Fruit fly (Drosophila melanogaster) whole organism, embryonic: ENCODE results near the gene Mks1.

Experiments
- ATbp ChIP-seq: fragments of 200-800 bp; sonication (Bioruptor generic); optimal IDR thresholded peaks from 2 replicates; lab custom pipeline; 2017; ENCODE audit warnings: missing biosample characterization, mild to moderate bottlenecking, missing genetic modification characterization, missing genetic modification reagents
- Asciz ChIP-seq: fragments of 200-800 bp; sonication (Bioruptor generic); optimal IDR thresholded peaks from 2 replicates; lab custom pipeline; 2017; ENCODE audit warnings: missing biosample characterization, mild to moderate bottlenecking, missing genetic modification characterization, missing genetic modification reagents
- CG10147 ChIP-seq: fragments of 200-800 bp; sonication (Bioruptor generic); optimal IDR thresholded peaks from 2 replicates; lab custom pipeline; 2019; ENCODE audit warnings: missing biosample characterization, mild to moderate bottlenecking, missing genetic modification characterization, moderate library complexity
- CG10543 ChIP-seq: fragments of 200-800 bp; sonication (Bioruptor generic); optimal IDR thresholded peaks from 3 replicates; lab custom pipeline; 2017; ENCODE audit warnings: missing biosample characterization, mild to moderate bottlenecking, missing genetic modification characterization, moderate library complexity
- CG10979 ChIP-seq: fragments of 200-800 bp; sonication (Bioruptor generic); optimal IDR thresholded peaks from 2 replicates; lab custom pipeline; 2018; ENCODE audit warnings: missing biosample characterization, mild to moderate bottlenecking, missing genetic modification characterization, moderate library complexity
- CG11695 ChIP-seq: fragments of 200-800 bp; sonication (Bioruptor generic); IDR thresholded peaks from 3 replicates; pipeline ENCODE4 v1.3.6; 2022; ENCODE audit warnings: missing biosample characterization, missing genetic modification characterization
- CG12299 ChIP-seq: fragments of 200-800 bp; sonication (Bioruptor generic); optimal IDR thresholded peaks from 2 replicates; lab custom pipeline; 2018; ENCODE audit warnings: missing biosample characterization, mild to moderate bottlenecking, missing genetic modification characterization
- CG12391 ChIP-seq: fragments of 200-800 bp; sonication (Bioruptor generic); optimal IDR thresholded peaks from 3 replicates; lab custom pipeline; 2018; ENCODE audit warnings: missing biosample characterization, mild to moderate bottlenecking, missing genetic modification characterization, moderate library complexity
- CG13296 ChIP-seq: fragments of 200-800 bp; sonication (Bioruptor generic); optimal IDR thresholded peaks from 3 replicates; lab custom pipeline; 2018; ENCODE audit warnings: missing biosample characterization, mild to moderate bottlenecking, missing genetic modification characterization
- CG15073 ChIP-seq: fragments of 200-800 bp; sonication (Bioruptor generic); optimal IDR thresholded peaks from 2 replicates; lab custom pipeline; 2016; ENCODE audit warnings: missing biosample characterization, missing genetic modification characterization
- CG15479 ChIP-seq: fragments of 200-800 bp; sonication (Bioruptor generic); optimal IDR thresholded peaks from 3 replicates; lab custom pipeline; 2019; ENCODE audit warnings: missing biosample characterization, mild to moderate bottlenecking, missing genetic modification characterization, moderate library complexity
- CG17359 ChIP-seq: fragments of 200-800 bp; sonication (Bioruptor generic); optimal IDR thresholded peaks from 3 replicates; lab custom pipeline; 2018; ENCODE audit warnings: missing biosample characterization, mild to moderate bottlenecking, missing genetic modification characterization, moderate library complexity
- CG17361 ChIP-seq: fragments of 200-800 bp; sonication (Bioruptor generic); IDR thresholded peaks from 3 replicates; pipeline ENCODE4 v1.3.6; 2022; ENCODE audit warnings: missing biosample characterization, missing genetic modification characterization
- CG18619 ChIP-seq: fragments of 200-800 bp; sonication (Bioruptor generic); optimal IDR thresholded peaks from 3 replicates; lab custom pipeline; 2017; ENCODE audit warnings: missing biosample characterization, mild to moderate bottlenecking, missing genetic modification characterization
- CG2678 ChIP-seq: fragments of 200-800 bp; sonication (Bioruptor generic); optimal IDR thresholded peaks from 3 replicates; lab custom pipeline; 2019; ENCODE audit warnings: missing biosample characterization, mild to moderate bottlenecking, missing genetic modification characterization, moderate library complexity
- CG2712 ChIP-seq: fragments of 200-800 bp; optimal IDR thresholded peaks from 3 replicates; lab custom pipeline; 2019; ENCODE audit warnings: missing biosample characterization, mild to moderate bottlenecking, missing genetic modification characterization, moderate library complexity
- CG3847 ChIP-seq: fragments of 200-800 bp; sonication (Bioruptor generic); IDR thresholded peaks from 2 replicates; pipeline ENCODE4 v1.3.6; 2022; ENCODE audit warnings: missing biosample characterization, missing genetic modification characterization
- CG7372 ChIP-seq: fragments of 200-800 bp; sonication (Bioruptor generic); IDR thresholded peaks from 2 replicates; pipeline ENCODE4 v1.3.6; 2022; ENCODE audit warnings: missing biosample characterization, missing genetic modification characterization
- CG8290 ChIP-seq, 3 experiments: fragments of 200-800 bp; sonication (Bioruptor generic); optimal IDR thresholded peaks; 2 replicates each; lab custom pipeline; 2016 to 2019; ENCODE audit warnings: missing biosample characterization in 3 of 3, missing genetic modification characterization in 3 of 3, mild to moderate bottlenecking in 2 of 3, moderate library complexity in 1 of 3
- CG9727 ChIP-seq: fragments of 200-800 bp; sonication (Bioruptor generic); optimal IDR thresholded peaks from 3 replicates; lab custom pipeline; 2017; ENCODE audit warnings: missing biosample characterization, mild to moderate bottlenecking, missing genetic modification characterization
- CG9817 ChIP-seq: fragments of 200-800 bp; sonication (Bioruptor generic); optimal IDR thresholded peaks from 2 replicates; lab custom pipeline; 2018; ENCODE audit warnings: missing biosample characterization, mild to moderate bottlenecking, missing genetic modification characterization, moderate library complexity
- CoRest ChIP-seq: fragments of 200-800 bp; sonication (Bioruptor generic); optimal IDR thresholded peaks from 3 replicates; lab custom pipeline; 2018; ENCODE audit warnings: missing biosample characterization, mild to moderate bottlenecking, missing genetic modification characterization, moderate library complexity
- D19A ChIP-seq: fragments of 200-800 bp; optimal IDR thresholded peaks from 3 replicates; lab custom pipeline; 2019; ENCODE audit warnings: missing biosample characterization, mild to moderate bottlenecking, missing genetic modification characterization, moderate library complexity
- Deaf1 ChIP-seq: fragments of 200-800 bp; optimal IDR thresholded peaks from 3 replicates; lab custom pipeline; 2019; ENCODE audit warnings: missing biosample characterization, mild to moderate bottlenecking, missing genetic modification characterization, moderate library complexity
- HHEX ChIP-seq: fragments of 200-800 bp; sonication (Bioruptor generic); optimal IDR thresholded peaks from 3 replicates; lab custom pipeline; 2017; ENCODE audit warnings: missing biosample characterization, mild to moderate bottlenecking, missing genetic modification characterization, missing genetic modification reagents
- Hr39 ChIP-seq: fragments of >200 bp; optimal IDR thresholded peaks from 2 replicates; lab custom pipeline; 2017
- Jarid2 ChIP-seq: fragments of 200-800 bp; sonication (Bioruptor generic); optimal IDR thresholded peaks from 3 replicates; lab custom pipeline; 2017; ENCODE audit warnings: mild to moderate bottlenecking, missing biosample characterization, missing genetic modification reagents, missing genetic modification characterization
- Lhr ChIP-seq: fragments of 200-800 bp; sonication (Bioruptor generic); optimal IDR thresholded peaks from 3 replicates; lab custom pipeline; 2017; ENCODE audit warnings: mild to moderate bottlenecking, missing biosample characterization, missing genetic modification reagents, missing genetic modification characterization
- Med ChIP-seq: fragments of 200-800 bp; sonication (Bioruptor generic); peaks from one replicate; lab custom pipeline; 2016; ENCODE audit warnings: missing biosample characterization, missing genetic modification characterization, mild to moderate bottlenecking, inconsistent platforms, moderate library complexity
- Oli ChIP-seq: fragments of 200-800 bp; sonication (Bioruptor generic); optimal IDR thresholded peaks from 2 replicates; lab custom pipeline; 2018; ENCODE audit warnings: missing biosample characterization, mild to moderate bottlenecking, missing genetic modification characterization, moderate library complexity
- Pdp1 ChIP-seq, 2 experiments: fragments of 200-800 bp; sonication (Bioruptor generic); optimal IDR thresholded peaks; 3 replicates each; lab custom pipeline; 2016; ENCODE audit warnings: missing biosample characterization in 2 of 2, missing genetic modification characterization in 2 of 2, mild to moderate bottlenecking in 1 of 2, moderate library complexity in 1 of 2
- Sry-β ChIP-seq: fragments of 200-800 bp; sonication (Bioruptor generic); optimal IDR thresholded peaks from 2 replicates; lab custom pipeline; 2018; ENCODE audit warnings: missing biosample characterization, mild to moderate bottlenecking, missing genetic modification characterization, moderate library complexity
- Xrp1 ChIP-seq: fragments of 200-800 bp; sonication (Bioruptor generic); IDR thresholded peaks from 2 replicates; pipeline ENCODE4 v1.3.6; 2022; ENCODE audit warnings: missing biosample characterization, missing genetic modification characterization
- bsh ChIP-seq, 2 experiments: fragments of 200-800 bp; sonication (Bioruptor generic); optimal IDR thresholded peaks; 2 replicates each; lab custom pipeline; 2017 to 2018; ENCODE audit warnings: mild to moderate bottlenecking in 2 of 2, missing biosample characterization in 2 of 2, missing genetic modification characterization in 2 of 2, moderate library complexity in 1 of 2
- cg ChIP-seq: fragments of 200-800 bp; sonication (Bioruptor generic); optimal IDR thresholded peaks from 3 replicates; lab custom pipeline; 2019; ENCODE audit warnings: missing biosample characterization, mild to moderate bottlenecking, missing genetic modification characterization, moderate library complexity
- chinmo ChIP-seq: fragments of 200-800 bp; sonication (Bioruptor generic); IDR thresholded peaks from 4 replicates; pipeline ENCODE4 v1.3.6; 2022; ENCODE audit warnings: missing biosample characterization, missing genetic modification characterization; ENCODE audit not compliant: partially characterized antibody
- dmrt99B ChIP-seq: fragments of 200-800 bp; sonication (Bioruptor generic); optimal IDR thresholded peaks from 2 replicates; lab custom pipeline; 2018; ENCODE audit warnings: missing biosample characterization, mild to moderate bottlenecking, missing genetic modification characterization, moderate library complexity
- dysf ChIP-seq: fragments of 200-800 bp; sonication (Bioruptor generic); IDR thresholded peaks from 3 replicates; pipeline ENCODE4 v1.3.6; 2022; ENCODE audit warnings: missing biosample characterization, missing genetic modification characterization
- kni ChIP-seq: fragments of 200-800 bp; sonication (Bioruptor generic); optimal IDR thresholded peaks from 3 replicates; lab custom pipeline; 2017; ENCODE audit warnings: mild to moderate bottlenecking, missing biosample characterization, missing genetic modification reagents, missing genetic modification characterization
- lab ChIP-seq: fragments of 200-800 bp; sonication (Bioruptor generic); optimal IDR thresholded peaks from 3 replicates; lab custom pipeline; 2017; ENCODE audit warnings: missing biosample characterization, missing genetic modification characterization, mild to moderate bottlenecking, moderate library complexity, missing genetic modification reagents
- lilli ChIP-seq: fragments of 200-800 bp; sonication (Bioruptor generic); optimal IDR thresholded peaks from 3 replicates; lab custom pipeline; 2016; ENCODE audit warnings: missing biosample characterization, missing genetic modification characterization
- pan ChIP-seq, 4 experiments: fragments of >200 bp in 3 of 4; fragments of 200-800 bp in 1 of 4; sonication (Bioruptor generic) in 1 of 4; optimal IDR thresholded peaks in 3 of 4; IDR thresholded peaks in 1 of 4; 2 replicates each; pipeline versions ENCODE4 v1.3.6 to Lab custom; 2017 to 2022; ENCODE audit warnings: missing biosample characterization in 2 of 4, missing genetic modification characterization in 2 of 4, mixed read lengths in 1 of 4
- salm ChIP-seq: fragments of 200-800 bp; sonication (Bioruptor generic); optimal IDR thresholded peaks from 2 replicates; lab custom pipeline; 2018; ENCODE audit warnings: missing biosample characterization, mild to moderate bottlenecking, missing genetic modification characterization
- sd ChIP-seq: fragments of 200-800 bp; sonication (Bioruptor generic); optimal IDR thresholded peaks from 3 replicates; lab custom pipeline; 2018; ENCODE audit warnings: missing biosample characterization, mild to moderate bottlenecking, missing genetic modification characterization, moderate library complexity
- so ChIP-seq: fragments of 200-800 bp; sonication (Bioruptor generic); IDR thresholded peaks from 3 replicates; pipeline ENCODE4 v1.3.6; 2022; ENCODE audit warnings: missing biosample characterization, missing genetic modification characterization
- sug ChIP-seq: fragments of 200-800 bp; optimal IDR thresholded peaks from 2 replicates; lab custom pipeline; 2019; ENCODE audit warnings: missing biosample characterization, mild to moderate bottlenecking, missing genetic modification characterization, moderate library complexity
- usp ChIP-seq: fragments of >200 bp; optimal IDR thresholded peaks from 2 replicates; lab custom pipeline; 2017; ENCODE audit warnings: missing biosample characterization, missing genetic modification characterization

The Mks1 gene

dm6 chrX:12480282-12480681 is 16.1 kb downstream of the Mks1 start (continued):
- TF ChIP-seq CG8290 (GFP tag; optimal IDR thresholded peaks at IDR 0.05; lab: Kevin White, UChicago) (no peak), CG8290 (tag; optimal IDR thresholded peaks at IDR 0.05; lab: Kevin White, UChicago) (peak in 1 of 2 experiments; percentile 14), usp (GFP tag; lab: Kevin White, UChicago) (no peak), CG7372 (peak; percentile 73), salm (tag; lab: Kevin White, UChicago) (no peak), CG17361 (GFP tag; lab: Robert Waterston, UW) (peak; percentile 38; the same call in 1 of the 3 replicates), pan (optimal IDR thresholded peaks at IDR 0.05; lab: Kevin White, UChicago) (no peak), pan (GFP tag; optimal IDR thresholded peaks at IDR 0.05 in 1 of 2, IDR thresholded peaks at IDR 0.05 in 1 of 2) (peak in 1 of 2 experiments; percentile 8), CG18619 (GFP tag; lab: Kevin White, UChicago) (peak; percentile 5), dysf (GFP tag; lab: Robert Waterston, UW) (0 out of 3 replicates have a peak, but pooled peaks have one; percentile 34), bsh (GFP tag; optimal IDR thresholded peaks at IDR 0.05; lab: Kevin White, UChicago) (peak in 1 of 2 experiments; percentile 16), CG9817 (peak; percentile 5), CG12299 (tag; lab: Kevin White, UChicago) (peak; percentile 16), HHEX (GFP tag; lab: Kevin White, UChicago) (peak; percentile 30), Oli (tag; lab: Kevin White, UChicago) (peak; percentile 3), kni (GFP tag; lab: Kevin White, UChicago) (peak; percentile 0), dmrt99B (peak; percentile 26), CG10147 (peak; percentile 24), CG10979 (peak; percentile 42), sug (peak; percentile 49), CoRest (tag; lab: Kevin White, UChicago) (peak; percentile 48), chinmo (GFP tag; lab: Robert Waterston, UW) (peak; percentile 61; the same call in 1 of the 4 replicates), CG2712 (tag; lab: Kevin White, UChicago) (peak; percentile 35), Sry-β (GFP tag; lab: Kevin White, UChicago) (peak; percentile 88), Xrp1 (GFP tag; lab: Robert Waterston, UW) (peak; percentile 54; the same call in 1 of the 2 replicates), Pdp1 (GFP tag; optimal IDR thresholded peaks at IDR 0.05; lab: Kevin White, UChicago) (peak in 1 of 2 experiments; percentile 38), CG15479 (GFP tag; lab: Kevin White, UChicago) (no peak), CG10543 (GFP tag; lab: Kevin White, UChicago) (peak; percentile 22), lab (peak; percentile 20), sd (peak; percentile 14), Jarid2 (GFP tag; lab: Kevin White, UChicago) (no peak), Med (peak; percentile 69), Lhr (GFP tag; lab: Kevin White, UChicago) (no peak), CG11695 (GFP tag; lab: Robert Waterston, UW) (0 out of 3 replicates have a peak, but pooled peaks have one; percentile 38), CG2678 (tag; lab: Kevin White, UChicago) (peak; percentile 64), Hr39 (no peak), CG13296 (GFP tag; lab: Kevin White, UChicago) (peak; percentile 8), CG17359 (peak; percentile 12), ATbp (GFP tag; lab: Kevin White, UChicago) (peak; percentile 9), so (GFP tag; lab: Robert Waterston, UW) (0 out of 3 replicates have a peak, but pooled peaks have one; percentile 32), Asciz (peak; percentile 22), lilli (peak; percentile 26), CG15073 (no peak), Deaf1 (tag; lab: Kevin White, UChicago) (peak; percentile 6), CG9727 (GFP tag; lab: Kevin White, UChicago) (peak; percentile 19), D19A (peak; percentile 19), CG12391 (tag; lab: Kevin White, UChicago) (peak; percentile 37), cg (GFP tag; lab: Kevin White, UChicago) (peak; percentile 54), CG3847 (GFP tag; lab: Robert Waterston, UW) (0 out of 2 replicates have a peak, but pooled peaks have one; percentile 11)
